ENCODE assay signal across 1 worm cellular context in the genomic region with DNA sequence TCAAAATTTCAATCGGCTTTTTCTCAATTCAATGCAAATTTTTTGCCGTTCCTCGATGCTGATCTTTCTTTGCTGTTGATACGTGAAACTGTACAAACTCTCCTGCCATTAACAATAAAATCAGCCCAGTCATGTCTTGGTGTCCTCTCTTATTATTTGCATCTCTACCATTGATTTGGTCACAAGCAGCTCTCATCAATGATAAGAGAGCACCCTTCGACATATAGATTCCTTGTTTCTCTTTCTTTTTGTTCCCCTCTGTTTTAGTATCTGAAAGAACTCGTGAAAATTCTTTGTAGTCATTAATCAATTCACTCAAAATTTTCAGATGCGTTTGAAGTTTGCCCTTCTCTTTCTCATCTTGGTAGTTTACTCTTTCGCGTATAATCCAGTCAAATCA.
TF ChIP-seq lines count a peak whose summit lies in the region.

Gene lron-7 (plus strand): TSS at position 323 of the 400 bp plus-strand sequence.

TF ChIP-seq in whole organism, L4 larva, 104 proteins besides CTCF, POLR2A, EP300 and RAD21 (continued from another document):
- TF ChIP-seq ceh-62 (tag; optimal IDR thresholded peaks at IDR 0.05; lab: Kevin White, UChicago) (no peak), mxl-3 (GFP tag; optimal IDR thresholded peaks at IDR 0.05; lab: Kevin White, UChicago) (no peak), set-16 (GFP tag; IDR thresholded peaks at IDR 0.05; lab: Robert Waterston, UW) (no peak), pqm-1 (tag; optimal IDR thresholded peaks at IDR 0.05; lab: Kevin White, UChicago) (peak; percentile 86)
